Worm (Caenorhabditis elegans) whole organism, L1 larva: ENCODE data around the gene F10G7.12.

Experiments
- C16A3.4 ChIP-seq: fragments of 150-350 bp; optimal IDR thresholded peaks from 2 replicates; lab custom pipeline; 2014; ENCODE audit warnings: missing biosample characterization, missing genetic modification characterization
- aly-2 ChIP-seq: fragments of 150-350 bp; optimal IDR thresholded peaks from 2 replicates; lab custom pipeline; 2014; ENCODE audit warnings: missing biosample characterization, missing genetic modification characterization
- ets-5 ChIP-seq: fragments of 200-800 bp; sonication (Bioruptor generic); IDR thresholded peaks from 2 replicates; pipeline ENCODE4 v1.3.6; 2022; ENCODE audit warnings: missing genetic modification characterization, missing compliant biosample characterization
- isw-1 ChIP-seq: fragments of 200-800 bp; sonication (Bioruptor generic); IDR thresholded peaks from 2 replicates; pipeline ENCODE4 v1.3.6; 2022; ENCODE audit warnings: missing genetic modification characterization, missing compliant biosample characterization
- lir-3 ChIP-seq: sonication (generic microtip); optimal IDR thresholded peaks from 2 replicates; lab custom pipeline; 2016; ENCODE audit warnings: mild to moderate bottlenecking, missing genetic modification characterization, moderate library complexity, missing compliant biosample characterization; ENCODE audit not compliant: poor library complexity
- skn-1 ChIP-seq: fragments of 150-350 bp; optimal IDR thresholded peaks from 2 replicates; lab custom pipeline; 2014; ENCODE audit warnings: missing biosample characterization, missing genetic modification characterization
- snpc-4 ChIP-seq: fragments of 150-350 bp; optimal IDR thresholded peaks from 2 replicates; lab custom pipeline; 2014; ENCODE audit warnings: missing biosample characterization, missing genetic modification characterization
- sox-4 ChIP-seq: sonication (generic microtip); optimal IDR thresholded peaks from 2 replicates; lab custom pipeline; 2016; ENCODE audit warnings: missing genetic modification characterization, missing compliant biosample characterization
- unc-62 ChIP-seq: fragments of 150-350 bp; optimal IDR thresholded peaks from 2 replicates; lab custom pipeline; 2014; ENCODE audit warnings: missing biosample characterization, missing genetic modification reagents, missing genetic modification characterization
- unc-86 ChIP-seq: sonication (generic microtip); optimal IDR thresholded peaks from 2 replicates; lab custom pipeline; 2016; ENCODE audit warnings: missing genetic modification characterization, missing compliant biosample characterization

ce11 chrII:4648785-4649184, 40.8 kb upstream of the F10G7.12 start, which contains the start of gene lgc-27:
- TF ChIP-seq snpc-4 (tag; lab: Kevin White, UChicago) (no peak), unc-86 (no peak), sox-4 (tag; lab: Kevin White, UChicago) (no peak), ets-5 (GFP tag; lab: Robert Waterston, UW) (no peak), skn-1 (tag; lab: Kevin White, UChicago) (no peak), aly-2 (tag; lab: Kevin White, UChicago) (no peak), C16A3.4 (tag; lab: Kevin White, UChicago) (no peak), unc-62 (GFP tag; lab: Kevin White, UChicago) (no peak), isw-1 (GFP tag; lab: Robert Waterston, UW) (no peak), lir-3 (no peak)
